Worm (Caenorhabditis elegans) whole organism, L2 larva: ENCODE results near the gene clc-25.

Experiments
- alr-1 ChIP-seq: fragments of 150-350 bp; optimal IDR thresholded peaks from 2 replicates; lab custom pipeline; 2014; ENCODE audit warnings: missing biosample characterization, missing genetic modification characterization
- nhr-6 ChIP-seq: fragments of 150-350 bp; optimal IDR thresholded peaks from 2 replicates; lab custom pipeline; 2014; ENCODE audit warnings: missing biosample characterization, missing genetic modification characterization
- unc-55 ChIP-seq: fragments of 150-350 bp; sonication (generic microtip); optimal IDR thresholded peaks from 3 replicates; lab custom pipeline; 2014; ENCODE audit warnings: missing biosample characterization, missing genetic modification reagents, missing genetic modification characterization

ce11 chrIII:1007143-1007905 lies 18.8 kb downstream of the clc-25 start:
- TF ChIP-seq alr-1 (tag; lab: Kevin White, UChicago) = no peak
- no peak for TF ChIP-seq unc-55 (GFP tag; lab: Kevin White, UChicago)
- no peak for TF ChIP-seq nhr-6 (tag; lab: Kevin White, UChicago)
